Worm (Caenorhabditis elegans): ENCODE measurements around the gene asb-2.

asb-2 gene

ce11 chrX:4469297-4469816 is at the start of gene asb-2 (continued):
- TF ChIP-seq hpl-2 (GFP tag; optimal IDR thresholded peaks at IDR 0.05) = peak; percentile 45
- no peak for TF ChIP-seq pqm-1 (tag; optimal IDR thresholded peaks at IDR 0.05)
- no peak for TF ChIP-seq Y116A8C.19 (tag; optimal IDR thresholded peaks at IDR 0.05; ENCODE audit: borderline replicate concordance)
- TF ChIP-seq nhr-47 (tag; optimal IDR thresholded peaks at IDR 0.05) = peak; percentile 90
- no peak for TF ChIP-seq sup-37 (GFP tag; optimal IDR thresholded peaks at IDR 0.05)
- peak; percentile 47 for TF ChIP-seq aly-2 (tag; optimal IDR thresholded peaks at IDR 0.05)
- peak; percentile 92 for TF ChIP-seq nhr-20 (tag; optimal IDR thresholded peaks at IDR 0.05)
- no peak for TF ChIP-seq ceh-8 (GFP tag; optimal IDR thresholded peaks at IDR 0.05)
- peak; percentile 92 for TF ChIP-seq nhr-85 (tag)
- no peak for TF ChIP-seq egl-27 (tag; optimal IDR thresholded peaks at IDR 0.05)
- no peak for TF ChIP-seq ztf-11 (tag; optimal IDR thresholded peaks at IDR 0.05)
- peak; percentile 95 for TF ChIP-seq mep-1 (tag; optimal IDR thresholded peaks at IDR 0.05)
- no peak for TF ChIP-seq ceh-63 (GFP tag; optimal IDR thresholded peaks at IDR 0.05)
- peak; percentile 90 for TF ChIP-seq fos-1 (tag; optimal IDR thresholded peaks at IDR 0.05)
- peak; percentile 85 to 92 for TF ChIP-seq lsy-2 (tag; optimal IDR thresholded peaks at IDR 0.05)
- no peak for TF ChIP-seq C34B4.2 (tag; optimal IDR thresholded peaks at IDR 0.05)
- peak; percentile 87 for TF ChIP-seq lin-15B (tag; optimal IDR thresholded peaks at IDR 0.05)
- TF ChIP-seq ceh-82 (tag; optimal IDR thresholded peaks at IDR 0.05) = peak; percentile 74 to 93 (median 79)
- TF ChIP-seq lin-14 (GFP tag; optimal IDR thresholded peaks at IDR 0.05) = peak; percentile 93
- peak in 1 of 2 experiments; percentile 87 for TF ChIP-seq mdl-1 (tag; optimal IDR thresholded peaks at IDR 0.05)
- TF ChIP-seq nhr-12 (tag; optimal IDR thresholded peaks at IDR 0.05) = no peak
- TF ChIP-seq unc-30 (tag; optimal IDR thresholded peaks at IDR 0.05) = no peak
- TF ChIP-seq hlh-4 (tag; optimal IDR thresholded peaks at IDR 0.05) = no peak
- TF ChIP-seq mef-2 (tag; optimal IDR thresholded peaks at IDR 0.05) = peak; percentile 50
- peak; percentile 86 for TF ChIP-seq nhr-90 (tag; optimal IDR thresholded peaks at IDR 0.05; ENCODE audit: poor library complexity)
- no peak for TF ChIP-seq unc-62 (GFP tag; optimal IDR thresholded peaks at IDR 0.05)
- TF ChIP-seq pag-3 (tag; optimal IDR thresholded peaks at IDR 0.05; ENCODE audit: borderline replicate concordance, insufficient read depth) = no peak
- no peak for TF ChIP-seq efl-3 (GFP tag; optimal IDR thresholded peaks at IDR 0.05)
- TF ChIP-seq alr-1 (tag; optimal IDR thresholded peaks at IDR 0.05; ENCODE audit: borderline replicate concordance) = no peak
- peak; percentile 58 for TF ChIP-seq egl-13 (tag; optimal IDR thresholded peaks at IDR 0.05)
- TF ChIP-seq elt-3 (tag; optimal IDR thresholded peaks at IDR 0.05) = peak in 5 of 6 experiments; percentile 43 to 87 (median 61)

ce11 chrX:4424254-4424653 is 45.3 kb upstream of the asb-2 start:
- TF ChIP-seq lin-14 (GFP tag; optimal IDR thresholded peaks at IDR 0.05) (peak; percentile 29), lin-39 (tag; optimal IDR thresholded peaks at IDR 0.05) (no peak)

DNA sequence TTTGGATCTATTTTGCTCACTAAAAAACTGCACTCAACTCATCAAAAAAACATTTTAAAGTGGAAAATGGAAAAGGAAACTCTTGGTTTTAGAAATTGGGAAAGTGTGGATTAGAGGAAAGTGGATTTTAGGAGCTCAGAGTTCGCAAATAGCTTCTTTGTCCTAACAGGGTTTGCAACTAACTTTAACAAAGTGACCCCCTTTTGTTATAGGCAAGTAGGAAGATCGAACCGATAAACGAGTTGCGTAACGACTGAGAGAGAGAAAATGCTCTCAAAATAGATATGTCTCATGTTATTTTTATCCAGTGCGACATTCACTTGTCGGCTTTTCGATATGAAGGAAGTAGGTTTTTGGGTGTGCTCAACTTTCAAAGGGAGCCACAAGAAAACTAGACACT is 43.1 kb upstream of the asb-2 start:
- TF ChIP-seq ceh-8 (GFP tag; optimal IDR thresholded peaks at IDR 0.05) (no peak), unc-30 (tag; optimal IDR thresholded peaks at IDR 0.05) (no peak), ceh-63 (GFP tag; optimal IDR thresholded peaks at IDR 0.05) (no peak), aha-1 (tag; optimal IDR thresholded peaks at IDR 0.05) (no peak), hpl-2 (GFP tag; optimal IDR thresholded peaks at IDR 0.05) (no peak), tlp-1 (tag; optimal IDR thresholded peaks at IDR 0.05) (no peak), efl-1 (optimal IDR thresholded peaks at IDR 0.05) (no peak), efl-1 (GFP tag; optimal IDR thresholded peaks at IDR 0.05 in 1 of 2) (peak in 1 of 2 experiments; percentile 60), irx-1 (tag; optimal IDR thresholded peaks at IDR 0.05) (no peak), fkh-8 (tag; optimal IDR thresholded peaks at IDR 0.05) (no peak), nhr-85 (tag) (peak; percentile 22), nhr-77 (tag; optimal IDR thresholded peaks at IDR 0.05) (no peak), lin-39 (tag; optimal IDR thresholded peaks at IDR 0.05) (no peak), rnt-1 (tag; optimal IDR thresholded peaks at IDR 0.05) (no peak), grh-1 (GFP tag; IDR thresholded peaks at IDR 0.05) (no peak), dpl-1 (GFP tag; optimal IDR thresholded peaks at IDR 0.05) (no peak), nhr-11 (tag; optimal IDR thresholded peaks at IDR 0.05) (no peak), fkh-10 (GFP tag; optimal IDR thresholded peaks at IDR 0.05) (peak; percentile 77), lir-3 (tag; optimal IDR thresholded peaks at IDR 0.05; ENCODE audit: poor library complexity) (no peak), pax-3 (tag; optimal IDR thresholded peaks at IDR 0.05) (no peak), pag-3 (tag; optimal IDR thresholded peaks at IDR 0.05; ENCODE audit: borderline replicate concordance, insufficient read depth) (no peak), lin-15B (tag; optimal IDR thresholded peaks at IDR 0.05) (no peak), Y116A8C.19 (tag; optimal IDR thresholded peaks at IDR 0.05; ENCODE audit: borderline replicate concordance) (no peak), fos-1 (tag; optimal IDR thresholded peaks at IDR 0.05) (no peak)

Data from whole organism, L1 larva.